Worm (Caenorhabditis elegans) whole organism, L1 larva: ENCODE measurements around the gene lury-1.

ENCODE experiments used
- C16A3.4 ChIP-seq: fragments of 150-350 bp; optimal IDR thresholded peaks from 2 replicates; lab custom pipeline; 2014; ENCODE audit warnings: missing biosample characterization, missing genetic modification characterization
- aha-1 ChIP-seq: fragments of 150-350 bp; optimal IDR thresholded peaks from 2 replicates; lab custom pipeline; 2014; ENCODE audit warnings: missing biosample characterization, missing genetic modification characterization
- aly-2 ChIP-seq: fragments of 150-350 bp; optimal IDR thresholded peaks from 2 replicates; lab custom pipeline; 2014; ENCODE audit warnings: missing biosample characterization, missing genetic modification characterization
- ama-1 ChIP-seq: fragments of 150-350 bp; optimal IDR thresholded peaks from 2 replicates; lab custom pipeline; 2014
- blmp-1 ChIP-seq: fragments of 150-350 bp; optimal IDR thresholded peaks from 2 replicates; lab custom pipeline; 2014; ENCODE audit warnings: missing biosample characterization, missing genetic modification characterization
- ceh-8 ChIP-seq: fragments of 200-800 bp; sonication (Bioruptor generic); optimal IDR thresholded peaks from 2 replicates; lab custom pipeline; 2018; ENCODE audit warnings: mild to moderate bottlenecking, missing genetic modification characterization, moderate library complexity, missing compliant biosample characterization
- ceh-88 ChIP-seq: fragments of 200-800 bp; sonication (Bioruptor generic); IDR thresholded peaks from 2 replicates; pipeline ENCODE4 v1.3.6; 2022; ENCODE audit warnings: missing genetic modification characterization, missing compliant biosample characterization
- ces-1 ChIP-seq: fragments of 150-350 bp; optimal IDR thresholded peaks from 2 replicates; lab custom pipeline; 2014; ENCODE audit warnings: missing biosample characterization, missing genetic modification reagents, missing genetic modification characterization
- dpl-1 ChIP-seq, 3 experiments: fragments of 150-350 bp in 2 of 3; sonication (generic microtip) in 1 of 3; optimal IDR thresholded peaks; 2 replicates each; lab custom pipeline; 2014 to 2017; ENCODE audit warnings: missing biosample characterization in 3 of 3, missing genetic modification characterization in 3 of 3, missing genetic modification reagents in 3 of 3
- dsc-1 ChIP-seq: sonication (generic microtip); optimal IDR thresholded peaks from 2 replicates; lab custom pipeline; 2016; ENCODE audit warnings: mild to moderate bottlenecking, missing genetic modification characterization, missing compliant biosample characterization
- efl-1 ChIP-seq, 4 experiments: fragments of 150-350 bp; optimal IDR thresholded peaks in 3 of 4; peaks in 1 of 4; 1 replicate in 1 of 4; 2 replicates in 3 of 4; lab custom pipeline; 2014; ENCODE audit warnings: missing biosample characterization in 2 of 4, missing genetic modification characterization in 2 of 4, missing genetic modification reagents in 2 of 4
- egl-27 ChIP-seq, 2 experiments: fragments of 150-350 bp in 1 of 2; sonication (generic microtip); optimal IDR thresholded peaks; 3 replicates each; lab custom pipeline; 2017 to 2018; ENCODE audit warnings: missing biosample characterization in 2 of 2, missing genetic modification characterization in 2 of 2, missing genetic modification reagents in 2 of 2
- elt-2 ChIP-seq: sonication (generic microtip); optimal IDR thresholded peaks from 2 replicates; lab custom pipeline; 2016; ENCODE audit warnings: missing genetic modification characterization, mild to moderate bottlenecking, inconsistent platforms, missing compliant biosample characterization, missing genetic modification reagents
- elt-3 ChIP-seq, 6 experiments: fragments of 150-350 bp in 1 of 6; sonication (generic microtip); optimal IDR thresholded peaks; 2 replicates each; lab custom pipeline; 2017 to 2018; ENCODE audit warnings: missing biosample characterization in 6 of 6, missing genetic modification characterization in 6 of 6, inconsistent platforms in 1 of 6
- fkh-10 ChIP-seq: sonication (generic microtip); optimal IDR thresholded peaks from 2 replicates; lab custom pipeline; 2017; ENCODE audit warnings: missing biosample characterization, missing genetic modification reagents, missing genetic modification characterization
- fkh-4 ChIP-seq: sonication (generic microtip); optimal IDR thresholded peaks from 2 replicates; lab custom pipeline; 2016; ENCODE audit warnings: missing compliant biosample characterization, missing genetic modification characterization, borderline replicate concordance
- fkh-8 ChIP-seq: sonication (generic microtip); optimal IDR thresholded peaks from 2 replicates; lab custom pipeline; 2016; ENCODE audit warnings: mild to moderate bottlenecking, missing genetic modification characterization, missing compliant biosample characterization
- fos-1 ChIP-seq: fragments of 150-350 bp; optimal IDR thresholded peaks from 2 replicates; lab custom pipeline; 2014; ENCODE audit warnings: missing biosample characterization, missing genetic modification characterization
- hlh-17 ChIP-seq: fragments of 200-800 bp; sonication (Bioruptor generic); optimal IDR thresholded peaks from 2 replicates; lab custom pipeline; 2018; ENCODE audit warnings: missing genetic modification characterization, mild to moderate bottlenecking, missing compliant biosample characterization, moderate library complexity, borderline replicate concordance
- hlh-4 ChIP-seq: sonication (generic microtip); optimal IDR thresholded peaks from 2 replicates; lab custom pipeline; 2016; ENCODE audit warnings: mild to moderate bottlenecking, missing genetic modification characterization, missing compliant biosample characterization
- irx-1 ChIP-seq: sonication (generic microtip); optimal IDR thresholded peaks from 2 replicates; lab custom pipeline; 2016; ENCODE audit warnings: missing genetic modification characterization, missing compliant biosample characterization
- isw-1 ChIP-seq: fragments of 200-800 bp; sonication (Bioruptor generic); IDR thresholded peaks from 2 replicates; pipeline ENCODE4 v1.3.6; 2022; ENCODE audit warnings: missing genetic modification characterization, missing compliant biosample characterization
- lin-35 ChIP-seq, 2 experiments: fragments of 150-350 bp; optimal IDR thresholded peaks; 2 replicates each; lab custom pipeline; 2014; ENCODE audit warnings: missing biosample characterization in 2 of 2, missing genetic modification characterization in 2 of 2, missing genetic modification reagents in 2 of 2
- lir-3 ChIP-seq: sonication (generic microtip); optimal IDR thresholded peaks from 2 replicates; lab custom pipeline; 2016; ENCODE audit warnings: mild to moderate bottlenecking, missing genetic modification characterization, moderate library complexity, missing compliant biosample characterization; ENCODE audit not compliant: poor library complexity
- lsy-2 ChIP-seq, 2 experiments: fragments of 150-350 bp; optimal IDR thresholded peaks; 2 replicates each; lab custom pipeline; 2014; ENCODE audit warnings: missing biosample characterization in 2 of 2, missing genetic modification characterization in 2 of 2
- mab-9 ChIP-seq: fragments of 200-800 bp; sonication (Bioruptor generic); IDR thresholded peaks from 2 replicates; pipeline ENCODE4 v1.3.6; 2022; ENCODE audit warnings: missing genetic modification reagents, missing genetic modification characterization, missing compliant biosample characterization
- mdl-1 ChIP-seq, 2 experiments: fragments of 150-350 bp; optimal IDR thresholded peaks; 2 replicates each; lab custom pipeline; 2014 to 2017; ENCODE audit warnings: missing biosample characterization in 2 of 2, missing genetic modification characterization in 2 of 2, inconsistent platforms in 1 of 2
- nhr-20 ChIP-seq: sonication (generic microtip); optimal IDR thresholded peaks from 2 replicates; lab custom pipeline; 2016; ENCODE audit warnings: mild to moderate bottlenecking, missing genetic modification characterization, missing compliant biosample characterization
- nhr-28 ChIP-seq: fragments of 150-350 bp; optimal IDR thresholded peaks from 2 replicates; lab custom pipeline; 2014; ENCODE audit warnings: missing biosample characterization, missing genetic modification characterization
- nhr-47 ChIP-seq: sonication (generic microtip); optimal IDR thresholded peaks from 2 replicates; lab custom pipeline; 2016; ENCODE audit warnings: mild to moderate bottlenecking, missing genetic modification characterization, moderate library complexity, missing compliant biosample characterization
- nhr-76 ChIP-seq: sonication (generic microtip); optimal IDR thresholded peaks from 2 replicates; lab custom pipeline; 2017; ENCODE audit warnings: missing biosample characterization, missing genetic modification characterization
- nhr-84 ChIP-seq: sonication (generic microtip); optimal IDR thresholded peaks from 2 replicates; lab custom pipeline; 2017; ENCODE audit warnings: missing biosample characterization, missing genetic modification characterization
- nhr-85 ChIP-seq: sonication (generic microtip); peaks from one replicate; lab custom pipeline; 2016; ENCODE audit warnings: missing genetic modification characterization, inconsistent platforms, missing compliant biosample characterization
- pqm-1 ChIP-seq: sonication (generic microtip); optimal IDR thresholded peaks from 3 replicates; lab custom pipeline; 2017; ENCODE audit warnings: missing biosample characterization, missing genetic modification characterization
- skn-1 ChIP-seq: fragments of 150-350 bp; optimal IDR thresholded peaks from 2 replicates; lab custom pipeline; 2014; ENCODE audit warnings: missing biosample characterization, missing genetic modification characterization
- sox-4 ChIP-seq: sonication (generic microtip); optimal IDR thresholded peaks from 2 replicates; lab custom pipeline; 2016; ENCODE audit warnings: missing genetic modification characterization, missing compliant biosample characterization
- sptf-1 ChIP-seq: fragments of 150-350 bp; optimal IDR thresholded peaks from 2 replicates; lab custom pipeline; 2014; ENCODE audit warnings: missing biosample characterization, missing genetic modification characterization
- sup-37 ChIP-seq: fragments of 200-800 bp; sonication (Bioruptor generic); optimal IDR thresholded peaks from 2 replicates; lab custom pipeline; 2018; ENCODE audit warnings: mild to moderate bottlenecking, missing genetic modification characterization, missing compliant biosample characterization
- swsn-7 ChIP-seq: sonication (generic microtip); optimal IDR thresholded peaks from 2 replicates; lab custom pipeline; 2016; ENCODE audit warnings: missing genetic modification characterization, missing compliant biosample characterization
- tbx-2 ChIP-seq: sonication (generic microtip); optimal IDR thresholded peaks from 2 replicates; lab custom pipeline; 2016; ENCODE audit warnings: missing genetic modification characterization, missing compliant biosample characterization
- tlp-1 ChIP-seq: fragments of 150-350 bp; optimal IDR thresholded peaks from 2 replicates; lab custom pipeline; 2014; ENCODE audit warnings: missing biosample characterization, missing genetic modification characterization
- unc-30 ChIP-seq: sonication (generic microtip); optimal IDR thresholded peaks from 2 replicates; lab custom pipeline; 2017; ENCODE audit warnings: missing biosample characterization, missing genetic modification characterization
- unc-86 ChIP-seq: sonication (generic microtip); optimal IDR thresholded peaks from 2 replicates; lab custom pipeline; 2016; ENCODE audit warnings: missing genetic modification characterization, missing compliant biosample characterization
- vab-15 ChIP-seq: sonication (generic microtip); optimal IDR thresholded peaks from 2 replicates; lab custom pipeline; 2017; ENCODE audit warnings: missing genotype, mild to moderate bottlenecking, missing genetic modification characterization, missing compliant biosample characterization
- zag-1 ChIP-seq: fragments of 150-350 bp; optimal IDR thresholded peaks from 2 replicates; lab custom pipeline; 2014; ENCODE audit warnings: missing biosample characterization, missing genetic modification characterization
- zip-4 ChIP-seq: fragments of 200-800 bp; sonication (Bioruptor generic); optimal IDR thresholded peaks from 2 replicates; lab custom pipeline; 2018; ENCODE audit warnings: mild to moderate bottlenecking, missing genetic modification characterization, moderate library complexity, missing compliant biosample characterization
- ztf-11 ChIP-seq, 2 experiments: sonication (generic microtip); optimal IDR thresholded peaks; 2 replicates each; lab custom pipeline; 2016 to 2017; ENCODE audit warnings: missing genetic modification characterization in 2 of 2, missing biosample characterization in 1 of 2, missing compliant biosample characterization in 1 of 2

Gene lury-1

DNA sequence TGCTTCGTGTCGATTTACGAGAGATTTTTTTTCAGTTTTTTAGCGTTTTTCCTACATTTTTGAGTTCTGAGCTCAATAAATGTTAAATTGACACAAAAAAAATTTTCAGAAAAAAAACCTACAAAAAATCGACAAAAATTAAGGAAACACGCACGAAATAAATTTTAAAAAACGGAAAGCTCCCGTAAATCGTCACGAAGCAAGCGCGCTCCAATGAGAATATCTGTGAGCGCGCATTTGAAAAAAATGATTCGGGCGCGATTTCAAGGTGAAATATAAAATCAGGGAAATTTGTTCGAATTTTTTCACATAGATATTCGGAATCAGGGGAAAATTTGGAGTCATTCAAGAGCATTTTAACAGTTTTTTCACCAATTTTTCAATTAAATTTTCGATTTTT, 37.0 kb downstream of the lury-1 start:
- peak in 1 of 2 experiments; percentile 45 for TF ChIP-seq efl-1 (optimal IDR thresholded peaks at IDR 0.05; lab: Kevin White, UChicago)
- peak; percentile 41 to 63 for TF ChIP-seq efl-1 (GFP tag; optimal IDR thresholded peaks at IDR 0.05 in 1 of 2; lab: Kevin White, UChicago)
- TF ChIP-seq blmp-1: no peak
- peak in 1 of 2 experiments; percentile 26 for TF ChIP-seq lin-35 (GFP tag; optimal IDR thresholded peaks at IDR 0.05; lab: Kevin White, UChicago)
- no peak for TF ChIP-seq vab-15 (tag; lab: Kevin White, UChicago)
- TF ChIP-seq dpl-1 (GFP tag; optimal IDR thresholded peaks at IDR 0.05; lab: Kevin White, UChicago): peak in 1 of 3 experiments; percentile 32
- TF ChIP-seq isw-1: no peak
- peak; percentile 55 for TF ChIP-seq nhr-85 (tag; lab: Kevin White, UChicago)
- no peak for TF ChIP-seq ceh-88 (GFP tag; lab: Robert Waterston, UW)

DNA sequence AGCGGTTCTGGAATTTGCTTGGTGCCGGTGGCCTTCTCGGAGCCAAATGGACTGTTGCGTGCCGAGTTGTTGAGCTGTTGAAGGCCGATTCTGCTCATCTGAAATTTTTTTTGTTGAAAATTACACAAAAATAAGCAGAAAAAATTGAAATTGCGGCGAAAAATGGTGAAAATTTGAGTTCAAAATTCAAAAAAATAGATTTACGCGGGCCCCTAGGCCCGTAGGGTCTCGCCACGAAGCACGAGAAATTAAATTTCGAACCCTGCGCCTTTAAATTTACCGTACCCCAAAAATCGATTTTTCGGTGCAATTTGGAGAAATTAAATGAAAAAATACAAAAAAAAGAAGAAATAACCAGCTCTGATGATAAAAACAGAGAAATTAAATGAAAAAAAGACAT, 39.0 kb downstream of the lury-1 start, which contains the start of gene gmn-1:
TSS of gene gmn-1 (minus strand) at position 98 of the 400 bp plus-strand sequence.
- TF ChIP-seq aha-1 (no peak), nhr-20 (tag; lab: Kevin White, UChicago) (no peak), skn-1 (tag; lab: Kevin White, UChicago) (no peak), nhr-85 (tag; lab: Kevin White, UChicago) (no peak), nhr-47 (no peak), unc-30 (tag; lab: Kevin White, UChicago) (no peak), zip-4 (GFP tag; lab: Kevin White, UChicago) (no peak), tlp-1 (tag; lab: Kevin White, UChicago) (no peak), ztf-11 (tag; optimal IDR thresholded peaks at IDR 0.05; lab: Kevin White, UChicago) (no peak), sptf-1 (tag; lab: Kevin White, UChicago) (no peak), isw-1 (no peak), vab-15 (tag; lab: Kevin White, UChicago) (no peak), ceh-88 (GFP tag; lab: Robert Waterston, UW) (no peak), nhr-84 (tag; lab: Kevin White, UChicago) (no peak)

DNA sequence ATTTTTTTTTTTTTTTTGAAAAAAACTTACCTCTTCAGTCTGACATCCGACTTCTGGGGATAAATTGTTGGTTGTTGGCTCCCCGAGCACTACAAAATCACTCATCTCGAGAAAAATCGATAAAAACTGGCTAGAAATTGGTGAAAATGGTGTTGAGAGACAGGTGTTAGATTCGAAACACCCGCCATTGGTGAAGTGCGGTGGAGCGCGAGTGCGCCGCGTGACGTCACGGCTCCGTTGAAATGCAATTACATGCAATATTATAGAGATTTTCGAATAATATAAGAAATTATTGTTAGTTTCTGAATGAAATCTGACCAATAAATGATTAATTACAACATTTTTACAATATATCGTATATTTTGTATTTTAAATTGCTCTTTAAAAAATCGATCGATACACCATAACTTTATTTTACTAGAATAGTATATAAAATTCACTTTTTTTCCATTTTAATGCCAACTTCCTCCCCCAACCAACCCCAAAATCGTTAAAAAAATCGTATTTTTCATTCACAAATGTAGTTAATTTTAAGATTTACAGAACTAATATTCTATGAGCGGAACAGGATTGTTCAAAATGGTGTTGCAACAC, 40.0 kb downstream of the lury-1 start, which contains the start of the genes Y75B8A.18 and Y75B8A.19:
TSS of gene Y75B8A.18 (minus strand) at position 142 of the 594 bp plus-strand sequence.
TSS of gene Y75B8A.19 (plus strand) at position 544 of the 594 bp plus-strand sequence.
- TF ChIP-seq mab-9 (GFP tag; lab: Robert Waterston, UW) (peak; percentile 49; the same call in 1 of the 2 replicates), hlh-4 (tag; lab: Kevin White, UChicago) (no peak), zag-1 (tag; lab: Kevin White, UChicago) (no peak), egl-27 (tag; optimal IDR thresholded peaks at IDR 0.05; lab: Kevin White, UChicago) (no peak), pqm-1 (no peak), unc-86 (tag; lab: Kevin White, UChicago) (peak; percentile 58), swsn-7 (tag; lab: Kevin White, UChicago) (peak; percentile 54), fos-1 (peak; percentile 2), irx-1 (tag; lab: Kevin White, UChicago) (peak; percentile 24), tbx-2 (peak; percentile 71), nhr-28 (no peak), hlh-17 (GFP tag; lab: Kevin White, UChicago) (no peak), aly-2 (tag; lab: Kevin White, UChicago) (no peak), fkh-10 (GFP tag; lab: Kevin White, UChicago) (peak; percentile 24), sox-4 (tag; lab: Kevin White, UChicago) (no peak), fkh-4 (tag; lab: Kevin White, UChicago) (no peak), isw-1 (peak; percentile 71), lsy-2 (tag; optimal IDR thresholded peaks at IDR 0.05; lab: Kevin White, UChicago) (peak; percentile 69 to 81), elt-2 (no peak), elt-3 (tag; optimal IDR thresholded peaks at IDR 0.05; lab: Kevin White, UChicago) (no peak), dpl-1 (GFP tag; optimal IDR thresholded peaks at IDR 0.05; lab: Kevin White, UChicago) (peak; percentile 89 to 94 (median 92)), ama-1 (lab: Kevin White, UChicago) (no peak), ces-1 (GFP tag; lab: Kevin White, UChicago) (no peak), C16A3.4 (peak; percentile 71), ceh-8 (peak; percentile 4), lir-3 (tag; lab: Kevin White, UChicago) (no peak), sup-37 (GFP tag; lab: Kevin White, UChicago) (no peak), dsc-1 (tag; lab: Kevin White, UChicago) (peak; percentile 53), aha-1 (no peak), mdl-1 (tag; optimal IDR thresholded peaks at IDR 0.05; lab: Kevin White, UChicago) (peak in 1 of 2 experiments; percentile 43), fkh-8 (peak; percentile 67), nhr-76 (tag; lab: Kevin White, UChicago) (no peak), ztf-11 (tag; optimal IDR thresholded peaks at IDR 0.05; lab: Kevin White, UChicago) (peak in 1 of 2 experiments; percentile 14), lin-35 (GFP tag; optimal IDR thresholded peaks at IDR 0.05; lab: Kevin White, UChicago) (peak; percentile 94 to 97)
